Worm (Caenorhabditis elegans) whole organism, L1 larva: Measurements from ENCODE around the gene mes-2.

ENCODE experiments used
- C34B4.2 ChIP-seq: sonication (generic microtip); optimal IDR thresholded peaks from 2 replicates; lab custom pipeline; 2017; ENCODE audit warnings: mild to moderate bottlenecking, missing genetic modification characterization, missing compliant biosample characterization
- Y116A8C.19 ChIP-seq: sonication (generic microtip); optimal IDR thresholded peaks from 2 replicates; lab custom pipeline; 2016; ENCODE audit warnings: missing compliant biosample characterization, missing genetic modification characterization, borderline replicate concordance
- aha-1 ChIP-seq: fragments of 150-350 bp; optimal IDR thresholded peaks from 2 replicates; lab custom pipeline; 2014; ENCODE audit warnings: missing biosample characterization, missing genetic modification characterization
- aly-2 ChIP-seq: fragments of 150-350 bp; optimal IDR thresholded peaks from 2 replicates; lab custom pipeline; 2014; ENCODE audit warnings: missing biosample characterization, missing genetic modification characterization
- ama-1 ChIP-seq: fragments of 150-350 bp; optimal IDR thresholded peaks from 2 replicates; lab custom pipeline; 2014
- blmp-1 ChIP-seq: fragments of 150-350 bp; optimal IDR thresholded peaks from 2 replicates; lab custom pipeline; 2014; ENCODE audit warnings: missing biosample characterization, missing genetic modification characterization
- ceh-82 ChIP-seq, 3 experiments: fragments of 150-350 bp in 1 of 3; sonication (generic microtip) in 2 of 3; optimal IDR thresholded peaks; 2 replicates each; lab custom pipeline; 2014 to 2017; ENCODE audit warnings: missing biosample characterization in 3 of 3, missing genetic modification characterization in 3 of 3
- ces-1 ChIP-seq: fragments of 150-350 bp; optimal IDR thresholded peaks from 2 replicates; lab custom pipeline; 2014; ENCODE audit warnings: missing biosample characterization, missing genetic modification reagents, missing genetic modification characterization
- dpl-1 ChIP-seq, 3 experiments: fragments of 150-350 bp in 2 of 3; sonication (generic microtip) in 1 of 3; optimal IDR thresholded peaks; 2 replicates each; lab custom pipeline; 2014 to 2017; ENCODE audit warnings: missing biosample characterization in 3 of 3, missing genetic modification characterization in 3 of 3, missing genetic modification reagents in 3 of 3
- dsc-1 ChIP-seq: sonication (generic microtip); optimal IDR thresholded peaks from 2 replicates; lab custom pipeline; 2016; ENCODE audit warnings: mild to moderate bottlenecking, missing genetic modification characterization, missing compliant biosample characterization
- efl-1 ChIP-seq, 4 experiments: fragments of 150-350 bp; optimal IDR thresholded peaks in 3 of 4; peaks in 1 of 4; 1 replicate in 1 of 4; 2 replicates in 3 of 4; lab custom pipeline; 2014; ENCODE audit warnings: missing biosample characterization in 2 of 4, missing genetic modification characterization in 2 of 4, missing genetic modification reagents in 2 of 4
- efl-3 ChIP-seq: fragments of 200-800 bp; sonication (Bioruptor generic); optimal IDR thresholded peaks from 2 replicates; lab custom pipeline; 2018; ENCODE audit warnings: mild to moderate bottlenecking, missing genetic modification characterization, missing compliant biosample characterization
- elt-2 ChIP-seq: sonication (generic microtip); optimal IDR thresholded peaks from 2 replicates; lab custom pipeline; 2016; ENCODE audit warnings: missing genetic modification characterization, mild to moderate bottlenecking, inconsistent platforms, missing compliant biosample characterization, missing genetic modification reagents
- elt-3 ChIP-seq, 6 experiments: fragments of 150-350 bp in 1 of 6; sonication (generic microtip); optimal IDR thresholded peaks; 2 replicates each; lab custom pipeline; 2017 to 2018; ENCODE audit warnings: missing biosample characterization in 6 of 6, missing genetic modification characterization in 6 of 6, inconsistent platforms in 1 of 6
- fkh-4 ChIP-seq: sonication (generic microtip); optimal IDR thresholded peaks from 2 replicates; lab custom pipeline; 2016; ENCODE audit warnings: missing compliant biosample characterization, missing genetic modification characterization, borderline replicate concordance
- fkh-8 ChIP-seq: sonication (generic microtip); optimal IDR thresholded peaks from 2 replicates; lab custom pipeline; 2016; ENCODE audit warnings: mild to moderate bottlenecking, missing genetic modification characterization, missing compliant biosample characterization
- hlh-17 ChIP-seq: fragments of 200-800 bp; sonication (Bioruptor generic); optimal IDR thresholded peaks from 2 replicates; lab custom pipeline; 2018; ENCODE audit warnings: missing genetic modification characterization, mild to moderate bottlenecking, missing compliant biosample characterization, moderate library complexity, borderline replicate concordance
- hlh-4 ChIP-seq: sonication (generic microtip); optimal IDR thresholded peaks from 2 replicates; lab custom pipeline; 2016; ENCODE audit warnings: mild to moderate bottlenecking, missing genetic modification characterization, missing compliant biosample characterization
- irx-1 ChIP-seq: sonication (generic microtip); optimal IDR thresholded peaks from 2 replicates; lab custom pipeline; 2016; ENCODE audit warnings: missing genetic modification characterization, missing compliant biosample characterization
- isw-1 ChIP-seq: fragments of 200-800 bp; sonication (Bioruptor generic); IDR thresholded peaks from 2 replicates; pipeline ENCODE4 v1.3.6; 2022; ENCODE audit warnings: missing genetic modification characterization, missing compliant biosample characterization
- lin-14 ChIP-seq: fragments of 200-800 bp; sonication (Bioruptor generic); optimal IDR thresholded peaks from 2 replicates; lab custom pipeline; 2018; ENCODE audit warnings: mild to moderate bottlenecking, missing genetic modification characterization, moderate library complexity, missing compliant biosample characterization
- lin-35 ChIP-seq, 2 experiments: fragments of 150-350 bp; optimal IDR thresholded peaks; 2 replicates each; lab custom pipeline; 2014; ENCODE audit warnings: missing biosample characterization in 2 of 2, missing genetic modification characterization in 2 of 2, missing genetic modification reagents in 2 of 2
- lin-39 ChIP-seq: fragments of 150-350 bp; optimal IDR thresholded peaks from 2 replicates; lab custom pipeline; 2014; ENCODE audit warnings: missing biosample characterization, missing genetic modification reagents, missing genetic modification characterization
- lsy-2 ChIP-seq, 2 experiments: fragments of 150-350 bp; optimal IDR thresholded peaks; 2 replicates each; lab custom pipeline; 2014; ENCODE audit warnings: missing biosample characterization in 2 of 2, missing genetic modification characterization in 2 of 2
- mdl-1 ChIP-seq, 2 experiments: fragments of 150-350 bp; optimal IDR thresholded peaks; 2 replicates each; lab custom pipeline; 2014 to 2017; ENCODE audit warnings: missing biosample characterization in 2 of 2, missing genetic modification characterization in 2 of 2, inconsistent platforms in 1 of 2
- mef-2 ChIP-seq: fragments of 150-350 bp; optimal IDR thresholded peaks from 2 replicates; lab custom pipeline; 2014; ENCODE audit warnings: missing biosample characterization, missing genetic modification characterization
- mep-1 ChIP-seq: fragments of 150-350 bp; optimal IDR thresholded peaks from 2 replicates; lab custom pipeline; 2014; ENCODE audit warnings: missing biosample characterization, missing genetic modification characterization
- nhr-12 ChIP-seq: sonication (generic microtip); optimal IDR thresholded peaks from 2 replicates; lab custom pipeline; 2017; ENCODE audit warnings: missing biosample characterization, missing genetic modification characterization
- nhr-47 ChIP-seq: sonication (generic microtip); optimal IDR thresholded peaks from 2 replicates; lab custom pipeline; 2016; ENCODE audit warnings: mild to moderate bottlenecking, missing genetic modification characterization, moderate library complexity, missing compliant biosample characterization
- nhr-84 ChIP-seq: sonication (generic microtip); optimal IDR thresholded peaks from 2 replicates; lab custom pipeline; 2017; ENCODE audit warnings: missing biosample characterization, missing genetic modification characterization
- nhr-90 ChIP-seq: sonication (generic microtip); optimal IDR thresholded peaks from 2 replicates; lab custom pipeline; 2016; ENCODE audit warnings: mild to moderate bottlenecking, missing genetic modification characterization, missing compliant biosample characterization; ENCODE audit not compliant: poor library complexity
- pag-3 ChIP-seq: sonication (generic microtip); optimal IDR thresholded peaks from 2 replicates; lab custom pipeline; 2017; ENCODE audit warnings: missing genetic modification characterization, mild to moderate bottlenecking, missing compliant biosample characterization, antibody characterized with exemption, borderline replicate concordance; ENCODE audit not compliant: insufficient read depth
- pqm-1 ChIP-seq: sonication (generic microtip); optimal IDR thresholded peaks from 3 replicates; lab custom pipeline; 2017; ENCODE audit warnings: missing biosample characterization, missing genetic modification characterization
- snpc-4 ChIP-seq: fragments of 150-350 bp; optimal IDR thresholded peaks from 2 replicates; lab custom pipeline; 2014; ENCODE audit warnings: missing biosample characterization, missing genetic modification characterization
- swsn-7 ChIP-seq: sonication (generic microtip); optimal IDR thresholded peaks from 2 replicates; lab custom pipeline; 2016; ENCODE audit warnings: missing genetic modification characterization, missing compliant biosample characterization
- tlp-1 ChIP-seq: fragments of 150-350 bp; optimal IDR thresholded peaks from 2 replicates; lab custom pipeline; 2014; ENCODE audit warnings: missing biosample characterization, missing genetic modification characterization
- unc-30 ChIP-seq: sonication (generic microtip); optimal IDR thresholded peaks from 2 replicates; lab custom pipeline; 2017; ENCODE audit warnings: missing biosample characterization, missing genetic modification characterization
- unc-62 ChIP-seq: fragments of 150-350 bp; optimal IDR thresholded peaks from 2 replicates; lab custom pipeline; 2014; ENCODE audit warnings: missing biosample characterization, missing genetic modification reagents, missing genetic modification characterization
- unc-86 ChIP-seq: sonication (generic microtip); optimal IDR thresholded peaks from 2 replicates; lab custom pipeline; 2016; ENCODE audit warnings: missing genetic modification characterization, missing compliant biosample characterization
- unc-98 ChIP-seq: fragments of 200-800 bp; sonication (Bioruptor generic); IDR thresholded peaks from 2 replicates; pipeline ENCODE4 v1.3.6; 2022; ENCODE audit warnings: missing genetic modification characterization, missing compliant biosample characterization
- xbp-1 ChIP-seq: sonication (generic microtip); optimal IDR thresholded peaks from 2 replicates; lab custom pipeline; 2016; ENCODE audit warnings: missing genetic modification characterization, missing compliant biosample characterization
- zag-1 ChIP-seq: fragments of 150-350 bp; optimal IDR thresholded peaks from 2 replicates; lab custom pipeline; 2014; ENCODE audit warnings: missing biosample characterization, missing genetic modification characterization

The mes-2 gene

ce11 chrII:14416988-14417387, 33.2 kb downstream of the mes-2 start:
- TF ChIP-seq ceh-82 (tag; optimal IDR thresholded peaks at IDR 0.05; lab: Kevin White, UChicago) (no peak), isw-1 (GFP tag; lab: Robert Waterston, UW) (no peak), pqm-1 (tag; lab: Kevin White, UChicago) (no peak), irx-1 (tag; lab: Kevin White, UChicago) (no peak), fkh-4 (tag; lab: Kevin White, UChicago) (no peak), swsn-7 (tag; lab: Kevin White, UChicago) (no peak), efl-1 (optimal IDR thresholded peaks at IDR 0.05; lab: Kevin White, UChicago) (no peak), efl-1 (GFP tag; optimal IDR thresholded peaks at IDR 0.05 in 1 of 2; lab: Kevin White, UChicago) (peak in 1 of 2 experiments; percentile 56), nhr-12 (tag; lab: Kevin White, UChicago) (no peak), hlh-4 (tag; lab: Kevin White, UChicago) (no peak)

ce11 chrII:14424791-14425190, 41.0 kb downstream of the mes-2 start, which contains the start of gene plx-2:
TSS of gene plx-2 (minus strand) at chrII:14424891.
- TF ChIP-seq aha-1 (no peak), unc-62 (no peak), mdl-1 (tag; optimal IDR thresholded peaks at IDR 0.05; lab: Kevin White, UChicago) (no peak), dpl-1 (GFP tag; optimal IDR thresholded peaks at IDR 0.05; lab: Kevin White, UChicago) (no peak), mep-1 (tag; lab: Kevin White, UChicago) (no peak), aly-2 (tag; lab: Kevin White, UChicago) (no peak), nhr-47 (tag; lab: Kevin White, UChicago) (no peak), pag-3 (tag; lab: Kevin White, UChicago) (no peak), elt-3 (tag; optimal IDR thresholded peaks at IDR 0.05; lab: Kevin White, UChicago) (no peak), ama-1 (lab: Kevin White, UChicago) (no peak), swsn-7 (tag; lab: Kevin White, UChicago) (no peak), elt-2 (no peak), fkh-8 (no peak), nhr-90 (tag; lab: Kevin White, UChicago) (no peak), irx-1 (tag; lab: Kevin White, UChicago) (no peak), lsy-2 (tag; optimal IDR thresholded peaks at IDR 0.05; lab: Kevin White, UChicago) (no peak)

- TF ChIP-seq dsc-1 (no peak), lin-39 (no peak), unc-30 (tag; lab: Kevin White, UChicago) (peak; percentile 52), lin-14 (peak; percentile 56), lin-35 (GFP tag; optimal IDR thresholded peaks at IDR 0.05; lab: Kevin White, UChicago) (no peak), snpc-4 (no peak), unc-86 (tag; lab: Kevin White, UChicago) (no peak), hlh-17 (GFP tag; lab: Kevin White, UChicago) (no peak)
These were observed 43.9 kb downstream of the mes-2 start for ce11 chrII:14427714-14428113.

ce11 chrII:14428834-14429233, 45.1 kb downstream of the mes-2 start:
- TF ChIP-seq C34B4.2 (tag; lab: Kevin White, UChicago) (no peak), nhr-84 (no peak), mep-1 (tag; lab: Kevin White, UChicago) (no peak), mef-2 (no peak), unc-30 (tag; lab: Kevin White, UChicago) (no peak), Y116A8C.19 (tag; lab: Kevin White, UChicago) (no peak), lin-39 (no peak), nhr-12 (tag; lab: Kevin White, UChicago) (no peak), isw-1 (GFP tag; lab: Robert Waterston, UW) (no peak), dsc-1 (no peak), ces-1 (GFP tag; lab: Kevin White, UChicago) (no peak), efl-3 (GFP tag; lab: Kevin White, UChicago) (no peak), swsn-7 (tag; lab: Kevin White, UChicago) (no peak), unc-86 (tag; lab: Kevin White, UChicago) (no peak), tlp-1 (tag; lab: Kevin White, UChicago) (no peak), xbp-1 (tag; lab: Kevin White, UChicago) (no peak), snpc-4 (no peak), zag-1 (tag; lab: Kevin White, UChicago) (no peak), unc-98 (GFP tag; lab: Robert Waterston, UW) (no peak), blmp-1 (tag; lab: Kevin White, UChicago) (no peak)
- TF ChIP-seq, all 84 proteins: peak for 0
